Worm (Caenorhabditis elegans): Measurements from ENCODE around the gene nhr-94.

- TF ChIP-seq B0310.2 (tag; optimal IDR thresholded peaks at IDR 0.05): no peak
- no peak for TF ChIP-seq sea-1 (GFP tag; conservative IDR thresholded peaks at IDR 0.05)
- TF ChIP-seq hnd-1 (tag; optimal IDR thresholded peaks at IDR 0.05): no peak
Measured at ce11 chrV:7637801-7638200, 48.3 kb downstream of the nhr-94 start, which contains the start of gene clec-45.
